Comparison of ENCODE assay signal across 5 fruit fly cellular contexts in the genomic region with DNA sequence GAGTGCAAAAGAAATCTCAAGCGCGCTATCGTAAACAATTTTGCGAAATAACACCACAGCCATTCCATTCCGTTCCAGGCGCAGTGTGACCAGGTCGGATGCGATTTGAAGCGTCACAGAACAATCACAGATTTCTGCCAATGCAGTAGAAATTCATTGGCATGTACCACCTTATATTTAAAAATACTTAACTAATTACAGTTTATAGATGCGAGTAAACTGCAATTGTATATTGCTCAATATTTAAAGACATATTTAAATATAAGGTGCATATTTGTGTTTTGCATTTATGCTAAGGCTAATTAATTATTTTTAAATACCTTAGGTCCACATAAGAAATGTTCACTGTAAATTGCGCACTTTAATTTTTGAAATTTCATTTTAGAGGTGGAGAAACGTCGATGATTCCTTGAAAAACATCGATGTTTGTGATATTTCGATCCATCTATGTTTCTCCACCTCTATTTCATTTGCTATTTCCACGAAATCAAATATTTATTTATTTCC.
TF ChIP-seq lines count a peak whose summit lies in the region.

A gene (minus strand): TSS at position 51 of the 507 bp plus-strand sequence.
A gene (plus strand): TSS at position 460 of the 507 bp plus-strand sequence.

TF ChIP-seq in whole organism, adult, 20 proteins besides CTCF, POLR2A, EP300 and RAD21 (continued from another document):
- peak; percentile 86 for TF ChIP-seq ovo (GFP tag; optimal IDR thresholded peaks at IDR 0.05; lab: Kevin White, UChicago)
- no peak for TF ChIP-seq cnc (optimal IDR thresholded peaks at IDR 0.05; lab: Kevin White, UChicago)
- peak; percentile 96 for TF ChIP-seq bab1 (GFP tag; optimal IDR thresholded peaks at IDR 0.05; lab: Kevin White, UChicago)
- TF ChIP-seq kay (GFP tag; lab: Kevin White, UChicago; ENCODE audit: borderline replicate concordance), result no peak

TF ChIP-seq in whole organism, embryonic, 481 proteins besides CTCF, POLR2A, EP300 and RAD21 (continued from another document and continues in another):
- peak; percentile 79 for TF ChIP-seq kah (GFP tag; optimal IDR thresholded peaks at IDR 0.05; lab: Kevin White, UChicago)
- TF ChIP-seq cas (GFP tag; IDR thresholded peaks at IDR 0.05; lab: Robert Waterston, UW), result peak; percentile 76; the same call in 1 of the 2 replicates
- peak; percentile 95 for TF ChIP-seq stc (GFP tag; IDR thresholded peaks at IDR 0.05; lab: Robert Waterston, UW)
- TF ChIP-seq HmgZ (tag; optimal IDR thresholded peaks at IDR 0.05; lab: Kevin White, UChicago), result peak; percentile 96
- TF ChIP-seq CG8281 (tag; optimal IDR thresholded peaks at IDR 0.05; lab: Kevin White, UChicago), result peak; percentile 81
- peak; percentile 70 for TF ChIP-seq Antp (GFP tag; optimal IDR thresholded peaks at IDR 0.05; lab: Kevin White, UChicago)
- peak; percentile 88 for TF ChIP-seq CG10654 (GFP tag; optimal IDR thresholded peaks at IDR 0.05; lab: Kevin White, UChicago)
- TF ChIP-seq CG16779 (GFP tag; IDR thresholded peaks at IDR 0.05; lab: Robert Waterston, UW), result peak; percentile 80
- TF ChIP-seq nerfin-2 (GFP tag; IDR thresholded peaks at IDR 0.05; lab: Robert Waterston, UW; ENCODE audit: partially characterized antibody), result no peak
- peak; percentile 39 for TF ChIP-seq ab (GFP tag; optimal IDR thresholded peaks at IDR 0.05; lab: Kevin White, UChicago)
- peak; percentile 94 for TF ChIP-seq Dek (tag; optimal IDR thresholded peaks at IDR 0.05; lab: Kevin White, UChicago)
- no peak for TF ChIP-seq sc (optimal IDR thresholded peaks at IDR 0.05; lab: Kevin White, UChicago)
- peak; percentile 78 for TF ChIP-seq sc (GFP tag; optimal IDR thresholded peaks at IDR 0.05; lab: Kevin White, UChicago)
- TF ChIP-seq ems (GFP tag; optimal IDR thresholded peaks at IDR 0.05; lab: Kevin White, UChicago), result peak; percentile 71
- TF ChIP-seq CG34422 (GFP tag; IDR thresholded peaks at IDR 0.05; lab: Robert Waterston, UW), result peak; percentile 95
- peak in 1 of 2 experiments; percentile 54 for TF ChIP-seq insv (GFP tag; optimal IDR thresholded peaks at IDR 0.05; lab: Kevin White, UChicago)
- peak; percentile 85 for TF ChIP-seq maf-S (GFP tag; optimal IDR thresholded peaks at IDR 0.05; lab: Kevin White, UChicago)
- peak; percentile 88 for TF ChIP-seq E2f2 (GFP tag; IDR thresholded peaks at IDR 0.05; lab: Robert Waterston, UW)
- peak; percentile 97 for TF ChIP-seq CG17361 (GFP tag; IDR thresholded peaks at IDR 0.05; lab: Robert Waterston, UW)
- TF ChIP-seq CG15601 (tag; optimal IDR thresholded peaks at IDR 0.05; lab: Kevin White, UChicago), result peak; percentile 87
- TF ChIP-seq CG7556 (GFP tag; optimal IDR thresholded peaks at IDR 0.05; lab: Kevin White, UChicago), result peak; percentile 93
- TF ChIP-seq h (optimal IDR thresholded peaks at IDR 0.05; lab: Kevin White, UChicago), result no peak
- TF ChIP-seq dmrt11E (tag; optimal IDR thresholded peaks at IDR 0.05; lab: Kevin White, UChicago), result peak; percentile 93
- TF ChIP-seq Side (GFP tag; optimal IDR thresholded peaks at IDR 0.05; lab: Kevin White, UChicago), result peak; percentile 76
- no peak; the same call in 1 of the 2 replicates for TF ChIP-seq crol (GFP tag; IDR thresholded peaks at IDR 0.05; lab: Robert Waterston, UW)
- peak; percentile 96 for TF ChIP-seq CG2120 (GFP tag; optimal IDR thresholded peaks at IDR 0.05; lab: Kevin White, UChicago)
- TF ChIP-seq CG18262 (tag; optimal IDR thresholded peaks at IDR 0.05; lab: Kevin White, UChicago), result peak; percentile 95
- peak; percentile 90 for TF ChIP-seq D19A (tag; optimal IDR thresholded peaks at IDR 0.05; lab: Kevin White, UChicago)
- TF ChIP-seq Hr39 (optimal IDR thresholded peaks at IDR 0.05; lab: Kevin White, UChicago), result no peak
- TF ChIP-seq CG16815 (GFP tag; optimal IDR thresholded peaks at IDR 0.05; lab: Kevin White, UChicago), result peak; percentile 95

TF ChIP-seq in whole organism, prepupa, 60 proteins besides CTCF, POLR2A, EP300 and RAD21 (continued from another document and continues in another):
- TF ChIP-seq CG8319 (GFP tag; optimal IDR thresholded peaks at IDR 0.05; lab: Kevin White, UChicago), result peak; percentile 92
- peak; percentile 97 for TF ChIP-seq svp (GFP tag; lab: Kevin White, UChicago)
- TF ChIP-seq Ets96B (tag; optimal IDR thresholded peaks at IDR 0.05; lab: Kevin White, UChicago), result peak; percentile 96
- peak; percentile 90 for TF ChIP-seq net (GFP tag; optimal IDR thresholded peaks at IDR 0.05; lab: Kevin White, UChicago)
- peak; percentile 90 for TF ChIP-seq CG6808 (GFP tag; optimal IDR thresholded peaks at IDR 0.05; lab: Kevin White, UChicago)
- peak; percentile 96 for TF ChIP-seq Sox14 (GFP tag; optimal IDR thresholded peaks at IDR 0.05; lab: Kevin White, UChicago)
- peak; percentile 97 for TF ChIP-seq eg (GFP tag; IDR thresholded peaks at IDR 0.05; lab: Robert Waterston, UW)
- peak; percentile 99 for TF ChIP-seq Eip78C (GFP tag; lab: Kevin White, UChicago)
- peak; percentile 97 for TF ChIP-seq cyc (GFP tag; optimal IDR thresholded peaks at IDR 0.05; lab: Kevin White, UChicago)
- peak; percentile 85 for TF ChIP-seq fd85E (GFP tag; optimal IDR thresholded peaks at IDR 0.05; lab: Kevin White, UChicago)
- peak; percentile 97 for TF ChIP-seq Hr4 (GFP tag; optimal IDR thresholded peaks at IDR 0.05; lab: Kevin White, UChicago)
- TF ChIP-seq achi (GFP tag; optimal IDR thresholded peaks at IDR 0.05; lab: Kevin White, UChicago), result peak; percentile 95
- peak; percentile 83 for TF ChIP-seq CG6854 (GFP tag; optimal IDR thresholded peaks at IDR 0.05; lab: Kevin White, UChicago)
- peak; percentile 95 for TF ChIP-seq CG10669 (GFP tag; optimal IDR thresholded peaks at IDR 0.05; lab: Kevin White, UChicago)
- peak; percentile 74 for TF ChIP-seq fkh (GFP tag; optimal IDR thresholded peaks at IDR 0.05; lab: Kevin White, UChicago)
- peak; percentile 95 for TF ChIP-seq topi (GFP tag; optimal IDR thresholded peaks at IDR 0.05; lab: Kevin White, UChicago)
- TF ChIP-seq CG16779 (tag; optimal IDR thresholded peaks at IDR 0.05; lab: Kevin White, UChicago), result peak; percentile 76
- TF ChIP-seq CG10631 (GFP tag; optimal IDR thresholded peaks at IDR 0.05; lab: Kevin White, UChicago), result peak; percentile 95
- TF ChIP-seq CG1621 (tag; optimal IDR thresholded peaks at IDR 0.05; lab: Kevin White, UChicago), result peak; percentile 91
- peak in 1 of 2 experiments; percentile 89 for TF ChIP-seq salr (GFP tag; optimal IDR thresholded peaks at IDR 0.05; lab: Kevin White, UChicago)
- peak; percentile 96 for TF ChIP-seq acj6 (GFP tag; optimal IDR thresholded peaks at IDR 0.05; lab: Kevin White, UChicago)
- TF ChIP-seq Hr39 (GFP tag; optimal IDR thresholded peaks at IDR 0.05; lab: Kevin White, UChicago), result peak; percentile 96
- TF ChIP-seq CG11902 (GFP tag; optimal IDR thresholded peaks at IDR 0.05; lab: Kevin White, UChicago), result peak; percentile 96
- peak; percentile 82 for TF ChIP-seq Eip93F (GFP tag; optimal IDR thresholded peaks at IDR 0.05; lab: Kevin White, UChicago)
- peak; percentile 96 for TF ChIP-seq CG3919 (GFP tag; optimal IDR thresholded peaks at IDR 0.05; lab: Kevin White, UChicago)
- peak; percentile 95 for TF ChIP-seq CG32006 (GFP tag; optimal IDR thresholded peaks at IDR 0.05; lab: Kevin White, UChicago)
- TF ChIP-seq Ets21C (GFP tag; optimal IDR thresholded peaks at IDR 0.05; lab: Kevin White, UChicago), result peak; percentile 95
- no peak for TF ChIP-seq CG6276 (GFP tag; optimal IDR thresholded peaks at IDR 0.05; lab: Kevin White, UChicago)
- peak; percentile 94 for TF ChIP-seq CG15336 (GFP tag; IDR thresholded peaks at IDR 0.05; lab: Robert Waterston, UW)
- peak; percentile 97 for TF ChIP-seq OdsH (GFP tag; optimal IDR thresholded peaks at IDR 0.05; lab: Kevin White, UChicago)
- peak; percentile 88 for TF ChIP-seq CG4318 (GFP tag; optimal IDR thresholded peaks at IDR 0.05; lab: Kevin White, UChicago)

TF ChIP-seq in whole organism, pupa, 21 proteins besides CTCF, POLR2A, EP300 and RAD21 (continued from another document):
- peak; percentile 93 for TF ChIP-seq Ets98B (GFP tag; IDR thresholded peaks at IDR 0.05; lab: Robert Waterston, UW)
- TF ChIP-seq CG34367 (tag; optimal IDR thresholded peaks at IDR 0.05; lab: Kevin White, UChicago), result peak; percentile 94
TF ChIP-seq in whole organism, pupa: peak in this region for 16.

TF ChIP-seq in whole organism, wandering third instar larva, 38 proteins besides CTCF, POLR2A, EP300 and RAD21 (continued from another document):
- peak; percentile 86 for TF ChIP-seq sage (GFP tag; optimal IDR thresholded peaks at IDR 0.05; lab: Kevin White, UChicago)
- peak; percentile 84 for TF ChIP-seq dsf (GFP tag; optimal IDR thresholded peaks at IDR 0.05; lab: Kevin White, UChicago; ENCODE audit: borderline replicate concordance)
- TF ChIP-seq tai (GFP tag; optimal IDR thresholded peaks at IDR 0.05; lab: Kevin White, UChicago), result no peak
- peak; percentile 48 for TF ChIP-seq Hr83 (GFP tag; optimal IDR thresholded peaks at IDR 0.05; lab: Kevin White, UChicago; ENCODE audit: poor library complexity, severe bottlenecking)
- TF ChIP-seq jim (GFP tag; optimal IDR thresholded peaks at IDR 0.05; lab: Kevin White, UChicago), result peak; percentile 1
- peak; percentile 95 for TF ChIP-seq woc (GFP tag; optimal IDR thresholded peaks at IDR 0.05; lab: Kevin White, UChicago)
- TF ChIP-seq psq (GFP tag; optimal IDR thresholded peaks at IDR 0.05; lab: Kevin White, UChicago), result peak; percentile 90
- TF ChIP-seq Jra (GFP tag; optimal IDR thresholded peaks at IDR 0.05; lab: Kevin White, UChicago), result peak; percentile 85
- no peak for TF ChIP-seq usp (GFP tag; optimal IDR thresholded peaks at IDR 0.05; lab: Kevin White, UChicago)
- TF ChIP-seq GATAd (GFP tag; optimal IDR thresholded peaks at IDR 0.05; lab: Kevin White, UChicago), result peak; percentile 83
- TF ChIP-seq ey (GFP tag; optimal IDR thresholded peaks at IDR 0.05; lab: Kevin White, UChicago), result peak; percentile 93
- TF ChIP-seq Hnf4 (GFP tag; optimal IDR thresholded peaks at IDR 0.05; lab: Kevin White, UChicago), result peak; percentile 93
- no peak for TF ChIP-seq N (GFP tag; optimal IDR thresholded peaks at IDR 0.05; lab: Kevin White, UChicago)
- peak; percentile 58 for TF ChIP-seq Mio (GFP tag; optimal IDR thresholded peaks at IDR 0.05; lab: Kevin White, UChicago)
- TF ChIP-seq rgr (GFP tag; optimal IDR thresholded peaks at IDR 0.05; lab: Kevin White, UChicago), result peak; percentile 95
- TF ChIP-seq Hr78 (GFP tag; optimal IDR thresholded peaks at IDR 0.05; lab: Kevin White, UChicago), result no peak
- TF ChIP-seq dmrt93B (GFP tag; optimal IDR thresholded peaks at IDR 0.05; lab: Kevin White, UChicago), result peak; percentile 93
- TF ChIP-seq Myc (optimal IDR thresholded peaks at IDR 0.05; lab: Kevin White, UChicago), result no peak
